Worm (Caenorhabditis elegans) whole organism, L3 larva: ENCODE results near the gene cutl-12.

Source experiments
- ZK546.5 ChIP-seq: sonication (generic microtip); optimal IDR thresholded peaks from 2 replicates; lab custom pipeline; 2017; ENCODE audit warnings: missing biosample characterization, missing genetic modification characterization
- egl-27 ChIP-seq: sonication (generic microtip); optimal IDR thresholded peaks from 4 replicates; lab custom pipeline; 2017; ENCODE audit warnings: missing biosample characterization, missing genetic modification reagents, missing genetic modification characterization
- fkh-10 ChIP-seq: sonication (generic microtip); optimal IDR thresholded peaks from 2 replicates; lab custom pipeline; 2017; ENCODE audit warnings: missing biosample characterization, missing genetic modification reagents, missing genetic modification characterization
- fos-1 ChIP-seq: fragments of 150-350 bp; optimal IDR thresholded peaks from 2 replicates; lab custom pipeline; 2014; ENCODE audit warnings: missing biosample characterization, missing genetic modification characterization
- nfya-1 ChIP-seq: sonication (generic microtip); optimal IDR thresholded peaks from 2 replicates; lab custom pipeline; 2017; ENCODE audit warnings: missing genetic modification characterization, mild to moderate bottlenecking, missing compliant biosample characterization, antibody characterized with exemption, moderate library complexity; ENCODE audit not compliant: insufficient read depth
- nhr-11 ChIP-seq: fragments of 150-350 bp; optimal IDR thresholded peaks from 2 replicates; lab custom pipeline; 2014; ENCODE audit warnings: missing biosample characterization, missing genetic modification characterization
- nhr-12 ChIP-seq: fragments of 150-350 bp; optimal IDR thresholded peaks from 2 replicates; lab custom pipeline; 2014; ENCODE audit warnings: missing biosample characterization, missing genetic modification characterization
- skn-1 ChIP-seq: fragments of 150-350 bp; optimal IDR thresholded peaks from 2 replicates; lab custom pipeline; 2014; ENCODE audit warnings: missing biosample characterization, missing genetic modification characterization
- ztf-11 ChIP-seq: fragments of 150-350 bp; optimal IDR thresholded peaks from 2 replicates; lab custom pipeline; 2014; ENCODE audit warnings: missing biosample characterization, missing genetic modification characterization
- ztf-4 ChIP-seq: fragments of 150-350 bp; optimal IDR thresholded peaks from 2 replicates; lab custom pipeline; 2014; ENCODE audit warnings: missing biosample characterization, missing genetic modification characterization

DNA sequence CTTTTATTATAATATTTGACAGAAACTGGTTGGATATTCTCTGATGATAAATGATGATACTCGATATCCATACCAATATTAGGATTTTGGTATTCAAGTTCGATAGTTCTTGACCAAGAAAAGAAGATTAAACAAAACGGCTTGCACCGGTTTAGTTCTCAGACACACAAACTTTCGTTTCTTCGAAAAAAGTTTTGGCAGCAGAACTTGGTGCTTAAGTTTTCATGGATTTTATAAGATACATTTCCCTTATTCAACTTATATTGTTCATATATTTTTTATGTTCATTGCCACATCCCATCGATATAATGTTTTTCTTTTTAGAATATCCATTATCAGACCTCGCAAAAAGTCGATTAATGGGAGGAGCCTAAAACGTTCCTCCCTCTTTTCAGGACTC lies 43.6 kb downstream of the cutl-12 start, which contains the start of gene aptf-4:
- TF ChIP-seq egl-27 (tag; lab: Kevin White, UChicago) (no peak), nhr-11 (tag; lab: Kevin White, UChicago) (no peak), ztf-11 (no peak), ztf-4 (tag; lab: Kevin White, UChicago) (no peak), fos-1 (tag; lab: Kevin White, UChicago) (no peak), ZK546.5 (tag; lab: Kevin White, UChicago) (no peak), fkh-10 (GFP tag; lab: Kevin White, UChicago) (no peak), skn-1 (no peak), nhr-12 (tag; lab: Kevin White, UChicago) (no peak), nfya-1 (no peak)
